Worm (Caenorhabditis elegans) whole organism, late embryonic: ENCODE measurements around the gene R07E5.11.
"Not testable (repeated sequence)": the region's sequence is repeated elsewhere in the genome, so short reads cannot be mapped to it uniquely, and the experiment has no call there.

ENCODE experiments used
- C08G9.2 ChIP-seq: sonication (generic microtip); optimal IDR thresholded peaks from 2 replicates; lab custom pipeline; 2016; ENCODE audit warnings: mild to moderate bottlenecking, missing genetic modification characterization, moderate library complexity, missing compliant biosample characterization
- C38D4.7 ChIP-seq: fragments of 200-800 bp; sonication (Bioruptor generic); optimal IDR thresholded peaks from 2 replicates; lab custom pipeline; 2018; ENCODE audit warnings: mild to moderate bottlenecking, missing genetic modification characterization, moderate library complexity, missing compliant biosample characterization
- F13H6.1 ChIP-seq: sonication (generic microtip); optimal IDR thresholded peaks from 2 replicates; lab custom pipeline; 2016; ENCODE audit warnings: missing genetic modification characterization, missing compliant biosample characterization
- K02D7.2 ChIP-seq: sonication (generic microtip); optimal IDR thresholded peaks from 2 replicates; lab custom pipeline; 2017; ENCODE audit warnings: mild to moderate bottlenecking, missing genetic modification characterization, missing compliant biosample characterization
- K09A11.1 ChIP-seq: sonication (generic microtip); optimal IDR thresholded peaks from 2 replicates; lab custom pipeline; 2017; ENCODE audit warnings: antibody characterized with exemption, mild to moderate bottlenecking, missing genetic modification characterization, missing compliant biosample characterization; ENCODE audit not compliant: insufficient read depth
- T23F11.4 ChIP-seq: fragments of 200-800 bp; sonication (Bioruptor generic); optimal IDR thresholded peaks from 2 replicates; lab custom pipeline; 2018; ENCODE audit warnings: mild to moderate bottlenecking, missing genetic modification characterization, missing compliant biosample characterization
- Y22D7AL.16 ChIP-seq: sonication (generic microtip); optimal IDR thresholded peaks from 2 replicates; lab custom pipeline; 2016; ENCODE audit warnings: missing genetic modification characterization, missing compliant biosample characterization
- ahr-1 ChIP-seq: sonication (generic microtip); optimal IDR thresholded peaks from 2 replicates; lab custom pipeline; 2016; ENCODE audit warnings: missing genetic modification characterization, missing compliant biosample characterization
- ceh-14 ChIP-seq: sonication (generic microtip); optimal IDR thresholded peaks from 2 replicates; lab custom pipeline; 2016; ENCODE audit warnings: missing genotype, missing genetic modification characterization, missing compliant biosample characterization
- ceh-18 ChIP-seq: sonication (generic microtip); optimal IDR thresholded peaks from 2 replicates; lab custom pipeline; 2016; ENCODE audit warnings: missing genetic modification characterization, missing compliant biosample characterization
- ceh-19 ChIP-seq: fragments of 200-800 bp; sonication (Bioruptor generic); optimal IDR thresholded peaks from 2 replicates; lab custom pipeline; 2018; ENCODE audit warnings: mild to moderate bottlenecking, missing genetic modification characterization, missing compliant biosample characterization
- ceh-2 ChIP-seq: sonication (generic microtip); optimal IDR thresholded peaks from 2 replicates; lab custom pipeline; 2016; ENCODE audit warnings: missing genotype, missing genetic modification characterization, missing compliant biosample characterization
- ceh-24 ChIP-seq: sonication (generic microtip); optimal IDR thresholded peaks from 2 replicates; lab custom pipeline; 2016; ENCODE audit warnings: mild to moderate bottlenecking, missing genetic modification characterization, missing compliant biosample characterization
- ceh-31 ChIP-seq: sonication (generic microtip); optimal IDR thresholded peaks from 2 replicates; lab custom pipeline; 2016; ENCODE audit warnings: missing genetic modification characterization, missing compliant biosample characterization
- ceh-34 ChIP-seq: sonication (generic microtip); optimal IDR thresholded peaks from 2 replicates; lab custom pipeline; 2016; ENCODE audit warnings: mild to moderate bottlenecking, missing genetic modification characterization, missing compliant biosample characterization
- ceh-45 ChIP-seq: fragments of 200-800 bp; sonication (Bioruptor generic); IDR thresholded peaks from 2 replicates; pipeline ENCODE4 v1.3.6; 2022; ENCODE audit warnings: missing genetic modification reagents, missing genetic modification characterization, missing compliant biosample characterization
- ceh-48 ChIP-seq: sonication (generic microtip); optimal IDR thresholded peaks from 2 replicates; lab custom pipeline; 2016; ENCODE audit warnings: missing genetic modification characterization, inconsistent platforms, missing compliant biosample characterization
- che-1 ChIP-seq: sonication (generic microtip); optimal IDR thresholded peaks from 2 replicates; lab custom pipeline; 2016; ENCODE audit warnings: mild to moderate bottlenecking, missing genetic modification characterization, missing compliant biosample characterization
- dmd-4 ChIP-seq: sonication (generic microtip); optimal IDR thresholded peaks from 2 replicates; lab custom pipeline; 2016; ENCODE audit warnings: borderline replicate concordance, missing genetic modification characterization, missing compliant biosample characterization
- elt-2 ChIP-seq: sonication (generic microtip); optimal IDR thresholded peaks from 2 replicates; lab custom pipeline; 2016; ENCODE audit warnings: missing genetic modification reagents, missing genetic modification characterization, missing compliant biosample characterization
- ets-4 ChIP-seq: sonication (generic microtip); optimal IDR thresholded peaks from 2 replicates; lab custom pipeline; 2016; ENCODE audit warnings: missing genetic modification characterization, missing compliant biosample characterization
- fax-1 ChIP-seq: sonication (generic microtip); optimal IDR thresholded peaks from 2 replicates; lab custom pipeline; 2016; ENCODE audit warnings: missing genotype, missing genetic modification characterization, missing compliant biosample characterization
- fkh-6 ChIP-seq: sonication (generic microtip); optimal IDR thresholded peaks from 2 replicates; lab custom pipeline; 2016; ENCODE audit warnings: missing genetic modification characterization, missing compliant biosample characterization
- gmeb-2 ChIP-seq: sonication (generic microtip); optimal IDR thresholded peaks from 2 replicates; lab custom pipeline; 2016; ENCODE audit warnings: missing genetic modification characterization, inconsistent platforms, missing compliant biosample characterization
- hlh-15 ChIP-seq: sonication (generic microtip); optimal IDR thresholded peaks from 2 replicates; lab custom pipeline; 2016; ENCODE audit warnings: missing genetic modification characterization, missing compliant biosample characterization
- hlh-6 ChIP-seq: sonication (generic microtip); optimal IDR thresholded peaks from 2 replicates; lab custom pipeline; 2016; ENCODE audit warnings: missing genotype, missing genetic modification characterization, missing compliant biosample characterization
- hlh-8 ChIP-seq: sonication (generic microtip); optimal IDR thresholded peaks from 2 replicates; lab custom pipeline; 2016; ENCODE audit warnings: missing genotype, missing genetic modification characterization, missing compliant biosample characterization
- lin-11 ChIP-seq: fragments of 200-800 bp; sonication (Bioruptor generic); optimal IDR thresholded peaks from 2 replicates; lab custom pipeline; 2018; ENCODE audit warnings: mild to moderate bottlenecking, missing genetic modification characterization, missing compliant biosample characterization
- madf-2 ChIP-seq: sonication (generic microtip); optimal IDR thresholded peaks from 2 replicates; lab custom pipeline; 2017; ENCODE audit warnings: missing genetic modification characterization, missing compliant biosample characterization
- nfya-1 ChIP-seq: sonication (generic microtip); optimal IDR thresholded peaks from 2 replicates; lab custom pipeline; 2017; ENCODE audit warnings: missing genetic modification characterization, mild to moderate bottlenecking, missing compliant biosample characterization, antibody characterized with exemption, moderate library complexity
- nhr-232 ChIP-seq: sonication (generic microtip); optimal IDR thresholded peaks from 2 replicates; lab custom pipeline; 2016; ENCODE audit warnings: missing genetic modification characterization, missing compliant biosample characterization
- pat-9 ChIP-seq: fragments of 200-800 bp; sonication (Bioruptor generic); optimal IDR thresholded peaks from 2 replicates; lab custom pipeline; 2018; ENCODE audit warnings: mild to moderate bottlenecking, missing genetic modification characterization, moderate library complexity, missing compliant biosample characterization
- pha-2 ChIP-seq: sonication (generic microtip); optimal IDR thresholded peaks from 2 replicates; lab custom pipeline; 2017; ENCODE audit warnings: mild to moderate bottlenecking, missing genetic modification characterization, missing compliant biosample characterization
- ref-2 ChIP-seq: sonication (generic microtip); optimal IDR thresholded peaks from 2 replicates; lab custom pipeline; 2016; ENCODE audit warnings: missing genetic modification characterization, missing compliant biosample characterization
- rnt-1 ChIP-seq: sonication (generic microtip); optimal IDR thresholded peaks from 2 replicates; lab custom pipeline; 2016; ENCODE audit warnings: missing genetic modification characterization, missing compliant biosample characterization
- sdc-2 ChIP-seq: sonication (generic microtip); optimal IDR thresholded peaks from 2 replicates; lab custom pipeline; 2016; ENCODE audit warnings: missing genotype, missing genetic modification characterization, missing compliant biosample characterization
- sox-2 ChIP-seq: fragments of 200-800 bp; sonication (Bioruptor generic); IDR thresholded peaks from 2 replicates; pipeline ENCODE4 v1.3.6; 2022; ENCODE audit warnings: missing genetic modification reagents, missing genetic modification characterization, missing compliant biosample characterization
- sox-4 ChIP-seq: sonication (generic microtip); optimal IDR thresholded peaks from 2 replicates; lab custom pipeline; 2017; ENCODE audit warnings: mild to moderate bottlenecking, missing genetic modification characterization, inconsistent platforms, missing compliant biosample characterization
- syd-9 ChIP-seq: sonication (generic microtip); optimal IDR thresholded peaks from 2 replicates; lab custom pipeline; 2016; ENCODE audit warnings: mild to moderate bottlenecking, missing genetic modification characterization, moderate library complexity, missing compliant biosample characterization
- tbx-2 ChIP-seq: sonication (generic microtip); optimal IDR thresholded peaks from 2 replicates; lab custom pipeline; 2016; ENCODE audit warnings: missing genetic modification characterization, missing compliant biosample characterization
- ttx-3 ChIP-seq: sonication (generic microtip); optimal IDR thresholded peaks from 2 replicates; lab custom pipeline; 2016; ENCODE audit warnings: missing genetic modification reagents, missing genetic modification characterization, missing compliant biosample characterization
- unc-3 ChIP-seq, 2 experiments: fragments of 200-800 bp in 1 of 2; sonication (Bioruptor generic) in 1 of 2; sonication (generic microtip) in 1 of 2; conservative IDR thresholded peaks in 1 of 2; optimal IDR thresholded peaks in 1 of 2; 2 replicates each; pipeline versions ENCODE4 v1.3.6 to Lab custom; 2016 to 2022; ENCODE audit warnings: missing compliant biosample characterization in 2 of 2, missing genetic modification characterization in 2 of 2, missing genetic modification reagents in 1 of 2
- zip-5 ChIP-seq: sonication (generic microtip); optimal IDR thresholded peaks from 2 replicates; lab custom pipeline; 2016; ENCODE audit warnings: missing genetic modification characterization, missing compliant biosample characterization

R07E5.11 gene

ce11 chrIII:4378600-4379293 is 36.3 kb downstream of the R07E5.11 start:
- TF ChIP-seq ref-2 (tag; lab: Kevin White, UChicago) = peak; percentile 47
- TF ChIP-seq ceh-45 (GFP tag; lab: Robert Waterston, UW) = peak; percentile 69; the same call in 1 of the 2 replicates
- peak; percentile 56 for TF ChIP-seq ceh-34 (tag; lab: Kevin White, UChicago)
- peak; percentile 39 for TF ChIP-seq ceh-14 (tag; lab: Kevin White, UChicago)
- TF ChIP-seq elt-2 (tag; lab: Kevin White, UChicago) = peak; percentile 41
- TF ChIP-seq ceh-19 = peak; percentile 37
- TF ChIP-seq rnt-1 (tag; lab: Kevin White, UChicago) = peak; percentile 15
- TF ChIP-seq ceh-18 (tag; lab: Kevin White, UChicago) = peak; percentile 87
- peak; percentile 44 for TF ChIP-seq nfya-1
- TF ChIP-seq pha-2 (tag; lab: Kevin White, UChicago) = peak; percentile 77
- peak; percentile 10 for TF ChIP-seq zip-5 (tag; lab: Kevin White, UChicago)
- peak; percentile 18 for TF ChIP-seq hlh-15 (tag; lab: Kevin White, UChicago)
- peak; percentile 43 for TF ChIP-seq ahr-1 (tag; lab: Kevin White, UChicago)
- TF ChIP-seq ets-4 (tag; lab: Kevin White, UChicago) = peak; percentile 6
- TF ChIP-seq pat-9 (tag; lab: Kevin White, UChicago) = peak; percentile 39
- peak; percentile 40 for TF ChIP-seq sdc-2 (tag; lab: Kevin White, UChicago)
- peak; percentile 43 for TF ChIP-seq C08G9.2 (tag; lab: Kevin White, UChicago)
- peak; percentile 67 for TF ChIP-seq T23F11.4
- TF ChIP-seq ceh-2 (tag; lab: Kevin White, UChicago) = peak; percentile 7
- peak; percentile 51 for TF ChIP-seq tbx-2 (tag; lab: Kevin White, UChicago)
- peak; percentile 28 for TF ChIP-seq K09A11.1
- TF ChIP-seq che-1 = peak; percentile 54
- TF ChIP-seq ttx-3 (tag; lab: Kevin White, UChicago) = peak; percentile 31
- TF ChIP-seq C38D4.7 = peak; percentile 68
- TF ChIP-seq nhr-232 (tag; lab: Kevin White, UChicago) = peak; percentile 55
- TF ChIP-seq gmeb-2 (tag; lab: Kevin White, UChicago) = peak; percentile 60
- peak; percentile 52 for TF ChIP-seq Y22D7AL.16
- TF ChIP-seq madf-2 (tag; lab: Kevin White, UChicago) = peak; percentile 69
- peak; percentile 32 for TF ChIP-seq lin-11 (tag; lab: Kevin White, UChicago)
- TF ChIP-seq F13H6.1 (tag; lab: Kevin White, UChicago) = peak; percentile 34
- TF ChIP-seq hlh-8 = peak; percentile 10
- peak; percentile 54 for TF ChIP-seq sox-4
- peak; percentile 63 for TF ChIP-seq fkh-6
- peak; percentile 4 for TF ChIP-seq hlh-6 (tag; lab: Kevin White, UChicago)
- peak; percentile 12 for TF ChIP-seq dmd-4
- peak; percentile 70 for TF ChIP-seq ceh-31 (tag; lab: Kevin White, UChicago)
- TF ChIP-seq ceh-48 (tag; lab: Kevin White, UChicago) = peak; percentile 28
- TF ChIP-seq unc-3 (GFP tag; conservative IDR thresholded peaks at IDR 0.05; lab: Robert Waterston, UW) = peak; percentile 55; the same call in 1 of the 2 replicates
- TF ChIP-seq unc-3 (tag; optimal IDR thresholded peaks at IDR 0.05; lab: Kevin White, UChicago) = not testable (repeated sequence)
- TF ChIP-seq syd-9 (tag; lab: Kevin White, UChicago) = peak; percentile 62
- peak; percentile 48 for TF ChIP-seq fax-1 (tag; lab: Kevin White, UChicago)
- TF ChIP-seq sox-2 (GFP tag; lab: Robert Waterston, UW) = peak; percentile 69
- TF ChIP-seq ceh-24 (tag; lab: Kevin White, UChicago) = peak; percentile 39
- peak; percentile 55 for TF ChIP-seq K02D7.2 (tag; lab: Kevin White, UChicago)
